Fruit fly (Drosophila melanogaster) whole organism, pupa: ENCODE measurements around the gene CG4570.
A peak's percentile ranks its signal among the peaks of the same experiment; 100 is the strongest.

Source experiments
- CG10348 ChIP-seq: fragments of 200-800 bp; sonication (Bioruptor generic); IDR thresholded peaks from 2 replicates; pipeline ENCODE4 v1.3.6; 2022; ENCODE audit warnings: missing biosample characterization, missing genetic modification characterization
- CG12605 ChIP-seq: fragments of 200-800 bp; sonication (Bioruptor generic); IDR thresholded peaks from 2 replicates; pipeline ENCODE4 v1.3.6; 2022; ENCODE audit warnings: missing biosample characterization, missing genetic modification characterization
- CG13204 ChIP-seq: fragments of 200-800 bp; sonication (Bioruptor generic); optimal IDR thresholded peaks from 2 replicates; lab custom pipeline; 2018; ENCODE audit warnings: missing biosample characterization, mild to moderate bottlenecking, missing genetic modification characterization, moderate library complexity
- CG14655 ChIP-seq: fragments of 200-800 bp; sonication (Bioruptor generic); optimal IDR thresholded peaks from 3 replicates; lab custom pipeline; 2017; ENCODE audit warnings: mild to moderate bottlenecking, missing biosample characterization, missing genetic modification reagents, missing genetic modification characterization
- CG15710 ChIP-seq: fragments of 200-800 bp; sonication (Bioruptor generic); optimal IDR thresholded peaks from 2 replicates; lab custom pipeline; 2018; ENCODE audit warnings: missing biosample characterization, mild to moderate bottlenecking, missing genetic modification characterization, moderate library complexity
- CG17806 ChIP-seq: fragments of 200-800 bp; sonication (Bioruptor generic); optimal IDR thresholded peaks from 2 replicates; lab custom pipeline; 2018; ENCODE audit warnings: missing biosample characterization, mild to moderate bottlenecking, missing genetic modification characterization, moderate library complexity
- CG32121 ChIP-seq: fragments of 200-800 bp; sonication (Bioruptor generic); IDR thresholded peaks from 2 replicates; pipeline ENCODE4 v1.3.6; 2022; ENCODE audit warnings: missing biosample characterization, missing genetic modification characterization
- CG34367 ChIP-seq: fragments of 200-800 bp; sonication (Bioruptor generic); optimal IDR thresholded peaks from 2 replicates; lab custom pipeline; 2018; ENCODE audit warnings: missing biosample characterization, mild to moderate bottlenecking, missing genetic modification characterization
- CG4496 ChIP-seq: fragments of 200-800 bp; sonication (Bioruptor generic); IDR thresholded peaks from 3 replicates; pipeline ENCODE4 v1.3.6; 2022; ENCODE audit warnings: missing biosample characterization, missing genetic modification characterization
- CG8159 ChIP-seq: fragments of 200-800 bp; sonication (Bioruptor generic); optimal IDR thresholded peaks from 3 replicates; lab custom pipeline; 2018; ENCODE audit warnings: missing biosample characterization, mild to moderate bottlenecking, missing genetic modification characterization, moderate library complexity
- CG8301 ChIP-seq: fragments of 200-800 bp; sonication (Bioruptor generic); optimal IDR thresholded peaks from 2 replicates; lab custom pipeline; 2018; ENCODE audit warnings: missing biosample characterization, mild to moderate bottlenecking, missing genetic modification characterization
- CG9948 ChIP-seq: fragments of 200-800 bp; sonication (Bioruptor generic); optimal IDR thresholded peaks from 2 replicates; lab custom pipeline; 2018; ENCODE audit warnings: missing biosample characterization, mild to moderate bottlenecking, missing genetic modification characterization, moderate library complexity
- D1 ChIP-seq: fragments of 200-800 bp; sonication (Bioruptor generic); optimal IDR thresholded peaks from 2 replicates; lab custom pipeline; 2018; ENCODE audit warnings: missing biosample characterization, mild to moderate bottlenecking, missing genetic modification characterization, moderate library complexity
- EcR ChIP-seq: fragments of 200-800 bp; sonication (Bioruptor generic); optimal IDR thresholded peaks from 3 replicates; lab custom pipeline; 2019; ENCODE audit warnings: missing biosample characterization, missing genetic modification characterization, mild to moderate bottlenecking, moderate library complexity, missing genetic modification reagents
- Ets98B ChIP-seq: fragments of 200-800 bp; sonication (Bioruptor generic); IDR thresholded peaks from 2 replicates; pipeline ENCODE4 v1.3.6; 2022; ENCODE audit warnings: missing biosample characterization, missing genetic modification characterization
- Pif1A ChIP-seq: fragments of 200-800 bp; sonication (Bioruptor generic); optimal IDR thresholded peaks from 3 replicates; lab custom pipeline; 2016; ENCODE audit warnings: missing biosample characterization, missing genetic modification characterization
- Pif1B ChIP-seq: fragments of 200-800 bp; sonication (Bioruptor generic); optimal IDR thresholded peaks from 3 replicates; lab custom pipeline; 2016; ENCODE audit warnings: missing biosample characterization, missing genetic modification characterization
- Snoo ChIP-seq: fragments of 200-800 bp; sonication (Bioruptor generic); optimal IDR thresholded peaks from 3 replicates; lab custom pipeline; 2017; ENCODE audit warnings: missing biosample characterization, mild to moderate bottlenecking, missing genetic modification characterization, inconsistent platforms
- fd96Ca ChIP-seq: fragments of 200-800 bp; sonication (Bioruptor generic); IDR thresholded peaks from 3 replicates; pipeline ENCODE4 v1.3.6; 2022; ENCODE audit warnings: missing biosample characterization, missing genetic modification characterization
- gl ChIP-seq: fragments of 200-800 bp; sonication (Bioruptor generic); optimal IDR thresholded peaks from 2 replicates; lab custom pipeline; 2018; ENCODE audit warnings: missing biosample characterization, mild to moderate bottlenecking, missing genetic modification characterization
- rn ChIP-seq: fragments of 200-800 bp; sonication (Bioruptor generic); IDR thresholded peaks from 2 replicates; pipeline ENCODE4 v1.3.6; 2022; ENCODE audit warnings: missing biosample characterization, missing genetic modification characterization

Gene CG4570

DNA sequence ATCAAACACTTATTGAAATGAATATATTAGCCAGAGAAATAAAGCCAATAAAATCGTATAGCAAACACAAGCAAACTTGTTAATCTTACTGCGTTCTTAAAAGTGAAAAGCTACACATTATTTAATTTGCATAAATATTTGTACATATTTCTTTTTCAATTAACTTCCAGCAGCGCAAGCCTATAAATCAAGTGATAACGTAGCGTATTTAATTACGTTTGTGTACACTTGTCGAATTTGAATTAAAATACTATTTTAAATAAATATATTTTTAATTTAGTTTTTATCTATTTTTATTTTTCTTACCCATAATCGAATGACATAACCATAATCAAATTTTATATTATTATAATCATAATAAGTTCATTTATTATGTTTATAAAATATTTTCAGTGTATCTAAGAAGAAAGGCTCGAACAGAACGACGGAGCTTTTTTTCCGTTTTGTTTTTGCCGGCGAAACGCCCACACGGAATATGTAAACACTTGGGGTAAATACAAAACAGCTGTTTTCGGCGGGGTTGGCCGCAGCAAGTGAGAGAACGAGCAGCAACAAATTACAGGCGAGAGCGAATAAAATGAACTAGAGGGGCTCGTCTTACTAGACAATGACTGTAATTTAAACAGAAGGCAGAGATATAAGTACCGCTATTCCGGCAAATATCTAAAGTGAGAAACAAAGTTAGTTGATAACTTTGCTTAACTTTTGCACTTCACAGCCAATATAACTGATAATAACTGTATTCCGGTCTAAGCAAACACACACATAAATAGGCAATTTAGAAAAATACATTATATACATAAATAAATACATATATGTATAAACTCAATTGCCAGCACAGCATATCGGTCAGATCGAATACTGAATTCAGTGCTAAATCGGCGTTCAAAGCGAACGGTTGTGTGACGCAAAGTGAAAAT, 19.2 kb downstream of the CG4570 start, which contains the start of gene Sodh2:
Sodh2 (plus strand) TSS at position 870 of the 920 bp plus-strand sequence.
- no peak for TF ChIP-seq EcR (GFP tag; lab: Kevin White, UChicago)
- peak; percentile 53 for TF ChIP-seq CG15710 (tag; lab: Kevin White, UChicago)
- TF ChIP-seq CG17806 (tag; lab: Kevin White, UChicago) = peak; percentile 50
- TF ChIP-seq CG8159 (tag; lab: Kevin White, UChicago) = peak; percentile 73
- TF ChIP-seq Snoo (tag; lab: Kevin White, UChicago) = peak; percentile 64
- TF ChIP-seq CG12605 (GFP tag; lab: Robert Waterston, UW) = peak; percentile 50
- TF ChIP-seq CG14655 (GFP tag; lab: Kevin White, UChicago) = peak; percentile 61
- TF ChIP-seq D1 = peak; percentile 82
- peak; percentile 90 for TF ChIP-seq Ets98B
- peak; percentile 62 for TF ChIP-seq Pif1B
- TF ChIP-seq CG10348 (GFP tag; lab: Robert Waterston, UW) = peak; percentile 71
- no peak for TF ChIP-seq CG34367 (tag; lab: Kevin White, UChicago)
- TF ChIP-seq rn (GFP tag; lab: Robert Waterston, UW) = peak; percentile 36; the same call in 1 of the 2 replicates
- peak; percentile 91 for TF ChIP-seq fd96Ca (GFP tag; lab: Robert Waterston, UW)
- TF ChIP-seq CG13204 (GFP tag; lab: Kevin White, UChicago) = peak; percentile 13
- TF ChIP-seq gl (tag; lab: Kevin White, UChicago) = peak; percentile 17
- TF ChIP-seq CG8301 = peak; percentile 33
- TF ChIP-seq Pif1A (GFP tag; lab: Kevin White, UChicago) = peak; percentile 64
- peak; percentile 88 for TF ChIP-seq CG4496
- peak; percentile 82 for TF ChIP-seq CG32121
- peak; percentile 61 for TF ChIP-seq CG9948 (tag; lab: Kevin White, UChicago)

DNA sequence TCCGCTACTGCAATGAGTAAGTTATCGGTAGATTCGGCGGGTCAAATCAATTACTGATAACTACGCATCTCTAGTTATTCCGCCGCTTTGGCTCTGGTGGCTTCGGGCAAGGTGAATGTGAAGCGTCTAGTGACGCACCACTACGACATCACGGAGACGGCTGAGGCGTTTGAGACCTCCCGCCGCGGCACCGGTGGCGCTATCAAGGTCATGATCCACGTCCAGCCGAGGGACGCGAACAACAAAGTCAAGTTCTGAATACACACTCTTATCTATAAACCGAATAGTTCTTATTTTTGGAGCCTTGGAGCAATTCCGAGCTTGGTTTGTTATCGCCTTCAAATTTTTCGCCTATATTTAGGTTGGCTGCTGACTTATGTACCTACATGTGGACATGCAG, 21.2 kb downstream of the CG4570 start:
- no peak for TF ChIP-seq EcR (GFP tag; lab: Kevin White, UChicago)
- no peak for TF ChIP-seq fd96Ca (GFP tag; lab: Robert Waterston, UW)
- no peak for TF ChIP-seq CG32121
- TF ChIP-seq D1 = no peak
- no peak for TF ChIP-seq CG4496
- TF ChIP-seq CG13204 (GFP tag; lab: Kevin White, UChicago) = no peak
- TF ChIP-seq gl (tag; lab: Kevin White, UChicago) = no peak
- no peak for TF ChIP-seq CG34367 (tag; lab: Kevin White, UChicago)

DNA sequence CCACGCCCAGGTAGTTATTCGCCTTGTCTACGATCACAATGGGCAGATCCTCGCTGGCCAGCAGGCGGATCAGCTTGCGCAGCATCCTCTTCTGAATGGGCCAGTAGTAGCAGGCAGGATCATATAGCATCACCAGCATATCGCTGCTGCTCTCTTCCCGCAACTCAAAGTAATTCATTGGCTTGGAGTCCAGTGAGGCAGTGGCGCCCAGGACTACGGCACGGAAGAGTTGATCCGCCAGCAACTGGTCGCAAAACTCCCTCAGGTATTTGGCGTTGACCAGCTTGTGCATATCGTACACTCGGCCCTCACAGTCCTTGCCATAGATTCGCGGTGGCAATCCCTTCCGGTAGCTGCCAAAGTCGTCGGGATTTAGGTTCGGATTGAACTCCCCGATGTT, 22.0 kb downstream of the CG4570 start:
- TF ChIP-seq Pif1A (GFP tag; lab: Kevin White, UChicago) = no peak
- TF ChIP-seq CG4496 = no peak
- TF ChIP-seq D1 = no peak
- no peak for TF ChIP-seq CG8159 (tag; lab: Kevin White, UChicago)

DNA sequence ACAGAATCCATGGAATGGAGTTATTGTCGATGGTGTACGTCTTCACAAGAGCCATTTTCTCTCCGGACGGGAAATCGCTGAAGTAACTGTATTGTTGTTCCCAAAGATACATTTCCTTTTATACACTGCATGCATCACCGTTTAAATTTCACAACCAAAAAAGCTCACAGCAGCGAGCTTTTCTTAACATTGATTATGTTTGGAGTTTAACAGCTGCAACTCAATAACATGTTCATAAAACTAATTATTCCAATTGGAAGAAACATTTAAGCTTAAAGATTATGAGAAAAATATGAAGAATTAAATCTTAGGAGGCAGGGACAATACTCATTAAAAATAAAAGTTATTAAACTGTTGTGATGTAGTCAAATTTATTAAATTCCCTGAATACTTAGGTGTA, 22.6 kb downstream of the CG4570 start, which contains the start of gene CG14695:
CG14695 (minus strand) TSS at position 101 of the 400 bp plus-strand sequence.
- TF ChIP-seq CG9948 (tag; lab: Kevin White, UChicago) = no peak
- no peak for TF ChIP-seq CG34367 (tag; lab: Kevin White, UChicago)
- TF ChIP-seq CG17806 (tag; lab: Kevin White, UChicago) = no peak
- no peak for TF ChIP-seq D1
- TF ChIP-seq fd96Ca (GFP tag; lab: Robert Waterston, UW) = no peak
- TF ChIP-seq EcR (GFP tag; lab: Kevin White, UChicago) = no peak
- TF ChIP-seq CG13204 (GFP tag; lab: Kevin White, UChicago) = no peak
- no peak for TF ChIP-seq CG14655 (GFP tag; lab: Kevin White, UChicago)
- TF ChIP-seq CG4496 = no peak
- TF ChIP-seq gl (tag; lab: Kevin White, UChicago) = no peak
- no peak for TF ChIP-seq Snoo (tag; lab: Kevin White, UChicago)
- no peak for TF ChIP-seq Pif1A (GFP tag; lab: Kevin White, UChicago)
- TF ChIP-seq CG8301 = no peak
- no peak for TF ChIP-seq rn (GFP tag; lab: Robert Waterston, UW)
- TF ChIP-seq CG12605 (GFP tag; lab: Robert Waterston, UW) = no peak
- no peak for TF ChIP-seq Ets98B
- no peak for TF ChIP-seq CG10348 (GFP tag; lab: Robert Waterston, UW)

DNA sequence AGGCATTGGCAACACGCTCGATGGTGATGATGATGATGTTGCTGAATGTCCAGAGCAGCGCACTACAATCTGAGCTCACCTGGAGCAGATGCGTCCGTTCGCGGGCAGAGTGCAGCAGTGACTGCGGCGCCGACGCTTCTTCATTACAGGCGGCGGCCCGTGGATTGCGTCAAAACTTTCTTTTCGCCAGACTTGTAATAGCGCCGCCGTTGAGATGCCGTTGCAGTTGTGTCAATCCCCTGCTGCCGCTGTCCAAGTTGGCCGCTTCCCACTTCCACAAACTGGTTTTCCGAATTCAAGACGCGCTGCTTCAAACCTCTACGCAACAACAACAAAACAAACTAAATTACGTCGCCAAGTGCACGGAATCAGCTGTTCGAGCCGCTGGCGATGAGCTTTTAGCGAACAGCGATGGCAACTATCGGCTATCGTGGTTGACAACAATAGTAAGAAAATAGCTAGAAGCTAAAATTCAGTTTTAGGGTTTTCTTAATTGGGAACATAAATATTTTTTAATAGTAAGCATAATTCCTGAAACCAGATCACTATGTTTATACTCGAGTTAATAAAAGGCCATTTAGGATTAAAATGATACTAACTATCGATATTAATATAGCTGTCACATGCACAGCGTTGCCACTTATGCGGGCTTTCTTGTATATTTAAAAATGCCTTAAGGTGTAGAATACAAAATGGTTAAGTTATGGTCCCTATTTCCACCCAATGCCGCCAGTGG, 25.4 kb downstream of the CG4570 start, which contains the start of gene Tpc1:
Tpc1 (minus strand) TSS at position 365 of the 736 bp plus-strand sequence.
- TF ChIP-seq gl (tag; lab: Kevin White, UChicago) (no peak), CG9948 (tag; lab: Kevin White, UChicago) (no peak), CG15710 (tag; lab: Kevin White, UChicago) (peak; percentile 5), CG34367 (tag; lab: Kevin White, UChicago) (no peak), Pif1A (GFP tag; lab: Kevin White, UChicago) (no peak), Pif1B (no peak), CG14655 (GFP tag; lab: Kevin White, UChicago) (no peak), CG13204 (GFP tag; lab: Kevin White, UChicago) (peak; percentile 95), CG8301 (peak; percentile 4), CG12605 (GFP tag; lab: Robert Waterston, UW) (no peak; the same call in 1 of the 2 replicates), D1 (no peak), EcR (GFP tag; lab: Kevin White, UChicago) (peak; percentile 53), CG8159 (tag; lab: Kevin White, UChicago) (no peak), CG32121 (no peak), Snoo (tag; lab: Kevin White, UChicago) (peak; percentile 61), Ets98B (peak; percentile 27; the same call in 1 of the 2 replicates), fd96Ca (GFP tag; lab: Robert Waterston, UW) (no peak)
- TF ChIP-seq, all 21 proteins: peak for 6
